Worm (Caenorhabditis elegans) whole organism, L3 larva: ENCODE measurements around the gene srab-9.
A peak's percentile ranks its signal among the peaks of the same experiment; 100 is the strongest.
"Not testable (repeated sequence)": the region's sequence is repeated elsewhere in the genome, so short reads cannot be mapped to it uniquely, and the experiment has no call there.

Experiments
- aly-2 ChIP-seq: fragments of 150-350 bp; optimal IDR thresholded peaks from 2 replicates; lab custom pipeline; 2014; ENCODE audit warnings: missing biosample characterization, missing genetic modification characterization
- ceh-28 ChIP-seq: fragments of 150-350 bp; optimal IDR thresholded peaks from 2 replicates; lab custom pipeline; 2014; ENCODE audit warnings: missing biosample characterization, missing genetic modification reagents, missing genetic modification characterization
- ceh-9 ChIP-seq: sonication (generic microtip); optimal IDR thresholded peaks from 2 replicates; lab custom pipeline; 2018; ENCODE audit warnings: missing biosample characterization, missing genetic modification characterization
- daf-12 ChIP-seq: fragments of 150-350 bp; optimal IDR thresholded peaks from 2 replicates; lab custom pipeline; 2014; ENCODE audit warnings: missing biosample characterization, missing genetic modification reagents, missing genetic modification characterization
- egl-5 ChIP-seq: fragments of 150-350 bp; optimal IDR thresholded peaks from 2 replicates; lab custom pipeline; 2017; ENCODE audit warnings: missing biosample characterization, missing genetic modification reagents, missing genetic modification characterization, inconsistent platforms
- elt-2 ChIP-seq: sonication (generic microtip); optimal IDR thresholded peaks from 2 replicates; lab custom pipeline; 2016; ENCODE audit warnings: missing genetic modification reagents, mild to moderate bottlenecking, missing genetic modification characterization, missing compliant biosample characterization
- hmg-11 ChIP-seq: sonication (generic microtip); optimal IDR thresholded peaks from 2 replicates; lab custom pipeline; 2016; ENCODE audit warnings: missing genetic modification characterization, missing compliant biosample characterization
- jun-1 ChIP-seq: fragments of 150-350 bp; optimal IDR thresholded peaks from 2 replicates; lab custom pipeline; 2014; ENCODE audit warnings: missing biosample characterization, missing genetic modification reagents, missing genetic modification characterization
- lin-15B ChIP-seq: fragments of 150-350 bp; optimal IDR thresholded peaks from 2 replicates; lab custom pipeline; 2014; ENCODE audit warnings: missing biosample characterization, missing genetic modification characterization
- lin-39 ChIP-seq: fragments of 150-350 bp; optimal IDR thresholded peaks from 2 replicates; lab custom pipeline; 2018; ENCODE audit warnings: missing biosample characterization, missing genetic modification reagents, missing genetic modification characterization
- lsy-12 ChIP-seq: sonication (generic microtip); optimal IDR thresholded peaks from 2 replicates; lab custom pipeline; 2016; ENCODE audit warnings: mild to moderate bottlenecking, missing genetic modification characterization, missing compliant biosample characterization
- nfya-1 ChIP-seq: sonication (generic microtip); optimal IDR thresholded peaks from 2 replicates; lab custom pipeline; 2017; ENCODE audit warnings: missing genetic modification characterization, mild to moderate bottlenecking, missing compliant biosample characterization, antibody characterized with exemption, moderate library complexity; ENCODE audit not compliant: insufficient read depth
- nhr-23 ChIP-seq: fragments of 150-350 bp; optimal IDR thresholded peaks from 2 replicates; lab custom pipeline; 2014; ENCODE audit warnings: missing biosample characterization, missing genetic modification reagents, missing genetic modification characterization
- nhr-43 ChIP-seq: sonication (generic microtip); optimal IDR thresholded peaks from 2 replicates; lab custom pipeline; 2016; ENCODE audit warnings: mild to moderate bottlenecking, missing genetic modification characterization, missing compliant biosample characterization; ENCODE audit not compliant: poor library complexity, severe bottlenecking
- nhr-67 ChIP-seq: fragments of 150-350 bp; optimal IDR thresholded peaks from 2 replicates; lab custom pipeline; 2014; ENCODE audit warnings: missing biosample characterization, missing genetic modification characterization
- nhr-76 ChIP-seq: fragments of 150-350 bp; sonication (generic microtip); optimal IDR thresholded peaks from 5 replicates; lab custom pipeline; 2014; ENCODE audit warnings: missing biosample characterization, missing genetic modification characterization
- nhr-77 ChIP-seq: fragments of 150-350 bp; optimal IDR thresholded peaks from 2 replicates; lab custom pipeline; 2014; ENCODE audit warnings: missing biosample characterization, missing genetic modification characterization
- pha-4 ChIP-seq: fragments of 150-350 bp; optimal IDR thresholded peaks from 2 replicates; lab custom pipeline; 2014; ENCODE audit warnings: missing biosample characterization, missing genetic modification reagents, missing genetic modification characterization
- pqm-1 ChIP-seq: fragments of 150-350 bp; optimal IDR thresholded peaks from 2 replicates; lab custom pipeline; 2017; ENCODE audit warnings: missing biosample characterization, missing genetic modification characterization, inconsistent platforms
- skn-1 ChIP-seq: fragments of 150-350 bp; optimal IDR thresholded peaks from 2 replicates; lab custom pipeline; 2014; ENCODE audit warnings: missing biosample characterization, missing genetic modification characterization
- unc-39 ChIP-seq: sonication (generic microtip); optimal IDR thresholded peaks from 4 replicates; lab custom pipeline; 2017; ENCODE audit warnings: missing biosample characterization, missing genetic modification characterization
- ztf-11 ChIP-seq: fragments of 150-350 bp; optimal IDR thresholded peaks from 2 replicates; lab custom pipeline; 2014; ENCODE audit warnings: missing biosample characterization, missing genetic modification characterization

Gene srab-9

ce11 chrV:3104134-3104533 lies 37.0 kb downstream of the srab-9 start, which contains the start of gene str-66:
str-66 (minus strand) TSS chrV:3104234.
- TF ChIP-seq elt-2 = no peak

ce11 chrV:3102049-3102448 lies 39.0 kb downstream of the srab-9 start, which contains the start of gene Y73C8C.4:
Y73C8C.4 (minus strand) TSS chrV:3102149.
- not testable (repeated sequence) for TF ChIP-seq ceh-9 (tag; lab: Kevin White, UChicago); hmg-11; nhr-43 (tag; lab: Kevin White, UChicago)

ce11 chrV:3100527-3100926 lies 40.6 kb downstream of the srab-9 start:
- TF ChIP-seq unc-39 (tag; lab: Kevin White, UChicago) = no peak
- no peak for TF ChIP-seq nhr-77
- TF ChIP-seq lsy-12 (tag; lab: Kevin White, UChicago) = no peak
- no peak for TF ChIP-seq nhr-67 (tag; lab: Kevin White, UChicago)
- TF ChIP-seq daf-12 (tag; lab: Kevin White, UChicago) = no peak
- TF ChIP-seq nhr-23 = no peak
- TF ChIP-seq ceh-28 = no peak
- TF ChIP-seq ztf-11 = no peak
- no peak for TF ChIP-seq pqm-1 (tag; lab: Kevin White, UChicago)
- TF ChIP-seq egl-5 (tag; lab: Kevin White, UChicago) = no peak
- no peak for TF ChIP-seq skn-1 (tag; lab: Kevin White, UChicago)
- no peak for TF ChIP-seq nhr-76
- no peak for TF ChIP-seq jun-1 (tag; lab: Kevin White, UChicago)
- TF ChIP-seq lin-15B = no peak
- TF ChIP-seq hmg-11 = no peak
- no peak for TF ChIP-seq nfya-1
- TF ChIP-seq lin-39 (tag; lab: Kevin White, UChicago) = no peak

- TF ChIP-seq pha-4 (tag; lab: Kevin White, UChicago) (peak; percentile 59), aly-2 (tag; lab: Kevin White, UChicago) (no peak), elt-2 (peak; percentile 20)
Measured at ce11 chrV:3094351-3094750, 46.7 kb downstream of the srab-9 start, which contains the start of gene cyp-33C9. cyp-33C9 (minus strand) TSS chrV:3094561.
